Worm (Caenorhabditis elegans) whole organism, midembryonic: Measurements from ENCODE around the gene hmg-1.2.

Source experiments
- cog-1 ChIP-seq: sonication (generic microtip); optimal IDR thresholded peaks from 2 replicates; lab custom pipeline; 2016; ENCODE audit warnings: missing genetic modification characterization, missing compliant biosample characterization
- flt-1 ChIP-seq: fragments of 200-800 bp; sonication (Bioruptor generic); IDR thresholded peaks from 2 replicates; pipeline ENCODE4 v1.3.6; 2022; ENCODE audit warnings: missing genetic modification characterization, missing compliant biosample characterization
- klf-2 ChIP-seq: fragments of 200-800 bp; sonication (Bioruptor generic); conservative IDR thresholded peaks from 2 replicates; pipeline ENCODE4 v1.3.6; 2022; ENCODE audit warnings: missing genetic modification reagents, missing genetic modification characterization, missing compliant biosample characterization
- med-1 ChIP-seq: sonication (generic microtip); optimal IDR thresholded peaks from 2 replicates; lab custom pipeline; 2017; ENCODE audit warnings: missing genetic modification characterization, mild to moderate bottlenecking, missing compliant biosample characterization, antibody characterized with exemption, missing genetic modification reagents; ENCODE audit not compliant: insufficient read depth
- ref-1 ChIP-seq: fragments of 200-800 bp; sonication (Bioruptor generic); conservative IDR thresholded peaks from 2 replicates; pipeline ENCODE4 v1.3.6; 2022; ENCODE audit warnings: missing genetic modification reagents, missing genetic modification characterization, missing compliant biosample characterization
- ztf-23 ChIP-seq: fragments of 200-800 bp; sonication (Bioruptor generic); IDR thresholded peaks from 2 replicates; pipeline ENCODE4 v1.3.6; 2022; ENCODE audit warnings: missing genetic modification reagents, missing genetic modification characterization, missing compliant biosample characterization
- ztf-29 ChIP-seq: fragments of 200-800 bp; sonication (Bioruptor generic); IDR thresholded peaks from 2 replicates; pipeline ENCODE4 v1.3.6; 2022; ENCODE audit warnings: missing genetic modification reagents, missing genetic modification characterization, missing compliant biosample characterization

DNA sequence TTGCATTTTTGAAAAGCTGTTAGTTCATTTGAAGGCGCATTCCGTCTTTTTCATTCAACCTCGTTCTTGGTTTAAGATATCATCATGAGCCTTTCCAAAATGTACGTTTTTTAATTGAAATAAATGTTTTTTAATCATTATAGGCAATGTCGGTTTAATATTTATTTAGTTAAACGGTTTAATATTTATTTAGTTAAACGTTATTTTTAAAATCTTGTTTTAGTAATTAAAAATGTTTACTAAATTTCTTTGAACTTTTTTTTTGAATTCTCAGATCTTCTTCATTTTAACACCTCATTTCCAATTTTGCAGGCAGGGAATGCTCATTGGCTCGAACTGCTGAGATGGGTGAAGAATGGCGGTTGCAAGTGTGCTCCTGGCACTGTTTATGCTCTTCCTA lies 28.9 kb downstream of the hmg-1.2 start, which contains the start of gene gar-2:
- TF ChIP-seq flt-1 (no peak), ztf-29 (GFP tag; lab: Robert Waterston, UW) (no peak), klf-2 (GFP tag; lab: Robert Waterston, UW) (no peak), cog-1 (tag; lab: Kevin White, UChicago) (no peak), ref-1 (GFP tag; lab: Robert Waterston, UW) (no peak), ztf-23 (GFP tag; lab: Robert Waterston, UW) (no peak), med-1 (GFP tag; lab: Kevin White, UChicago) (no peak)
